Worm (Caenorhabditis elegans): ENCODE measurements around the gene F08D12.3.

F08D12.3 gene

DNA sequence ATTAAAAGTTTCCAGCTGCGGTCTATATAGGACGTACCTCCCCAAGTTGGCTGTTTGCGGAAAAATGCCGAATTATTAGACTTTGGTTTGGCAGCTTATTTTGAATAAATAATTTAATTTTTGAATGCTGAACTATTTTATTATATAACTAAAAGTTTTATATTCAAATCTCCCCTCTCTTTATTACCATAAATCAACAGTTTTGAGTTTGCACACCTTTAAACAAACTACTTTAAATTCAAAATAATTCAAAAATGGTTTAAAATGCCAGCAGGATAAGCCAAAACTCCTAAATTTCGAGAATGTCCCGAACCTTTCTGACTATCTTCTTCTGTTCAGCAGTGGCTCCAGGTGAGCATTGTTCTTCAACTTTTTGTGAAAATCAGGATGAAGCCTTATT, at the start of gene F08D12.3:
TSS of gene F08D12.3 (plus strand) at position 301 of the 400 bp plus-strand sequence.
- no peak for TF ChIP-seq unc-62 (GFP tag; optimal IDR thresholded peaks at IDR 0.05)

DNA sequence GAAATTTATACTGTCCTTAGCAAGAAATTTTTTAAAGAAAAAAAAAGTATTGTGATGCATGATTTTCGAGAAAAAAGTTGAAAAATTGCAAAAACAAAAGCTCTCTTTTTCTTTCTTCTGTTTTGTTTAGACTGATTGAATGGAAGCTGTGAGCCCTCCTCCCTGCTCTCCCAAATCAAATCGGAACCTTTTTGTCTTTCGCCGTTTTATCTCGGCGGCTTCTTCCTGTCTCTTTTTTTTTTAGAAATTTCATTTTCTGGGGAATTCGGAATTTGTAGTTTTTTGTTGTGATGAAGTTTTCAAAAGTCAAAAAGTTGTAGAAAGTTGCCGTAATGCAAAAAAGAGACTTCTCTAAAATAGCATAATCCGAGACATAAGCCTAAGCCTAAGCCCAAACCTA, 48.7 kb upstream of the F08D12.3 start:
- TF ChIP-seq unc-62 (GFP tag; optimal IDR thresholded peaks at IDR 0.05) = no peak

- TF ChIP-seq unc-62 (GFP tag; optimal IDR thresholded peaks at IDR 0.05) = no peak
Observed at ce11 chrII:2734266-2734665, 45.1 kb upstream of the F08D12.3 start.

DNA sequence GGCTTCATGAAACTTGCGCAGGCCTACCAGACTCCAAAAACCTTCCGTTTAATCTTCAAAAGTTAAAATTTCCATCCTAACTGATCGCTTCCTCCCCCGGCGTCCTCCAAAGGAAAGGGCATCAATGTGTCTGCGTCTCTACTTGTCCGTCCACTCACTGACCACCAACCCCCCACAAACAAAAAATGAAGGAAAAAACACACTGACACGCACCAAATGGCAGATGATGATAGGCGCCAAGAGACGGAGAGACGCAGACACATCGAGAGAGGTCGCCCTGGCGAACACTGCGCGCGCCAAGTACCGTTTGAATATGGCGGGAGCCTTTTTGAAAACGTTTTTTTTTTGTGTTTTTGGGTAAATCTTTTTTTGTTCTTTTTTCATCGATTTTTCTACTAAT, 44.6 kb upstream of the F08D12.3 start:
- no peak for TF ChIP-seq unc-62 (GFP tag; optimal IDR thresholded peaks at IDR 0.05)

ce11 chrII:2735192-2735591, 44.2 kb upstream of the F08D12.3 start, which contains the start of gene wdr-31:
Gene wdr-31 (minus strand): TSS chrII:2735292.
- TF ChIP-seq unc-62 (GFP tag; optimal IDR thresholded peaks at IDR 0.05) = no peak

DNA sequence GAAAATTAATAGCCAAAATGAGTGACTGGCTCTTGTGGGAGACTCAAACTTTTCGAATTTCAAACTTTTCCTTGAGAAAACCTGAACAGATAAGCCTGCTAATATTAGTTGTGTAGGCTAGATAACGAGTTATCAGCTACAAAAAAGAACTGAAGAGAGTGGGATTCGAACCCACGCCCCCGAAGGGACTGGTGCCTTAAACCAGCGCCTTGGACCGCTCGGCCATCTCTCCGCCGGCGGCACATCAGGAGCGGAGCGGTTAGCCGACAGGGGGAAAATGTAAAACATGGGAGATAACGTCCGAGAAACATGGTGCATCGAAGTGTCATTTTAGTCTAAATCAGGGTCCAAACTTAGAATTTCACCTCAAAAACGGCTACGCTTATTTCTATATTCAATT, 43.7 kb upstream of the F08D12.3 start:
- no peak for TF ChIP-seq unc-62 (GFP tag; optimal IDR thresholded peaks at IDR 0.05)

- no peak for TF ChIP-seq unc-62 (GFP tag; optimal IDR thresholded peaks at IDR 0.05)
Observed at ce11 chrII:2736156-2736728, 43.1 kb upstream of the F08D12.3 start, which contains the start of gene T05A8.8. Gene T05A8.8 (plus strand): TSS chrII:2736678.

DNA sequence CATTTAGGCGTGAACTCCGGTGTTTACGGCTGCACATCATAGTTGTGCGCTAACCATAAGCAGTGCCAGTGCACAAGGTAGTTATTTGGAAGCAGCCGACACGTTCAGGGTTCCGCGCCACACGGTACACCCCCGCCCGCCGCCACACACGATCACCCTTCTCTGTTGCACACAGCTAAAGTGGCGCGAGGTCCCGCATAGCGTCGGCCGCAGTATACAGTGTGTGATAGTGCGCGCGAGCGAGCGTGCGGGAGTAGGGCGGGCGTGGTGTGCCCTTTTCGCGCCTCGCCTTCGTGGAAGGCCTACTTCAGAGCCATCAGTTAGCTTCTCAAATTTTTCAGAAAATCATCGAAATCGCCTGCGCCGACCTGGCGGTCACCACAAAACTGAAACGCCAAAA, 42.4 kb upstream of the F08D12.3 start:
- no peak for TF ChIP-seq unc-62 (GFP tag; optimal IDR thresholded peaks at IDR 0.05)

DNA sequence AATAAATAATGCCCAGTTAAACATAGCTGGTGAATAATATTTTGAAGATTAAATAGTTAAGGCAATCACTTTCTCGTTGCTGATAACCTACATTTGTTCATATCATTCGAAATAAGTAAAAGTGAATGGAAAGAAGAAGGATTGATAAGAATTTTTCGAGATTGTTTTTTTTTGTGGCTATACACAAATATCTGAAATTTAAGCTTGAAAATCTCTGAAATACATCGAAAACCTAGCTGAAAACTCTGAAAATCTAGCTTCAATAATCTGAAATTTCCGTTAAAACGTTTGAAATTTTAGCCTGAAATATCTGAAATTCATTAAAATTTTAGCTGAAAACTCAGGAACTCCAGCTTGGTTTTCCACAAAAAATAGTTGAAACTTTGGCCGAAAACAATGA, 39.7 kb upstream of the F08D12.3 start, which contains the start of gene T05A8.6:
TSS of gene T05A8.6 (minus strand) at position 101 of the 400 bp plus-strand sequence.
- TF ChIP-seq unc-62 (GFP tag; optimal IDR thresholded peaks at IDR 0.05) = no peak

- no peak for TF ChIP-seq unc-62 (GFP tag; optimal IDR thresholded peaks at IDR 0.05)
Observed at ce11 chrII:2741405-2741804, 37.9 kb upstream of the F08D12.3 start.

- TF ChIP-seq unc-62 (GFP tag; optimal IDR thresholded peaks at IDR 0.05) = no peak
Observed at ce11 chrII:2742251-2742650, 37.1 kb upstream of the F08D12.3 start, which contains the start of gene T05A8.7. Gene T05A8.7 (minus strand): TSS chrII:2742351.

DNA sequence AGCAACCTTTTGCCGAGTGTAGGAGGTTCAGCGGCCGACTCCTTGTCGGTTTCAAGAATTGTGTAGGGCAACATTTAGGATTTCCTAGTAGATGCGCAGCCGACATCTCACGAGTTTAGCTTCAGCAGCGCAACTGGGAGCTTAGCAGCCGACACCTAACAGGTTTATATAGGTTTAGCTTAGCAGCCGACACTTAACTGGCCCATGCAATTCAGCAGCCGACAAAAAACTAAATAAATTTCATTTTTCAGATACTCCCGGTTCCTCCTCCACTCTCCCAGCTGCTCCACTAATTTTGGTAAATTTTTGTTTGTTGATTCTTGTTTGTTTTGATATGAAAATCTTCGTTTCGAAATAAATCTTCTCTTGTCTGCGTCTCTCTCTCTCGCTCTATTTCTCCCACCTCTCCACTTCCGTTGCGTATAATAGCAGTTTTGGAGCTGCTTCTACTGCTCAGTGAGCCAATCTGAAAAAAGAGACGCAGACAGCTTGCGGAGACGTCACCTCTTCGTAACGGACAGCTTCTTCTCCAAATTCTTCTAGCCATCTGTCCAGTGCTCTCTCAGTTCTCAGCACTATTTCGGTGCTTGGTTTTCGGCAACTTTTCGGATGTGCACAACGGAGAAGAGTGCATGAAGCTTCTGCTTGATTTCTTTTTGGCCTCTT, 31.3 kb upstream of the F08D12.3 start:
- no peak for TF ChIP-seq unc-62 (GFP tag; optimal IDR thresholded peaks at IDR 0.05)

- no peak for TF ChIP-seq unc-62 (GFP tag; optimal IDR thresholded peaks at IDR 0.05)
Observed at ce11 chrII:2749595-2750048, 29.7 kb upstream of the F08D12.3 start, which contains the start of gene F29A7.4. Gene F29A7.4 (plus strand): TSS chrII:2749998.

- no peak for TF ChIP-seq unc-62 (GFP tag; optimal IDR thresholded peaks at IDR 0.05)
Observed at ce11 chrII:2751278-2751677, 28.1 kb upstream of the F08D12.3 start.

ce11 chrII:2752536-2752935, 26.8 kb upstream of the F08D12.3 start, which contains the start of gene F29A7.6:
Gene F29A7.6 (minus strand): TSS chrII:2752611.
- no peak for TF ChIP-seq unc-62 (GFP tag; optimal IDR thresholded peaks at IDR 0.05)

DNA sequence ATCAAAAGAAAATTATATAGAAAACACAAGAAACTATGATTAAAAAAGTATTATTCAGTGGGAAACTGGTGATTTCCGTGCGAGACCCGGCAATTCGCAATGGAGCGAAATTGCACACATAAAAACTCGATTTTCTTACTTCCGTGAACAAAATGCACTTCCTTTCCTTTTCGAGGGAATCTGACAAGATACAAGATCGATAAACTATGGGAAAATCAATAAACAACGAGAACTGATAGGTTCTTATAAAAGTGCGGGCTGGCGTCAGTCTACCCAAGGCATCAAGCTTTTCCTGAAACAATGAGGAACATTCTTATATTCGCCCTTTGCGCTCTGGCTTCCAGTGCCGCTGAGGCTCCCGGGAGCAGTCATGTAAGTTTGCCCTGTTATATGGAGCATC, 26.4 kb upstream of the F08D12.3 start, which contains the start of gene F29A7.3:
TSS of gene F29A7.3 (plus strand) at position 301 of the 400 bp plus-strand sequence.
- TF ChIP-seq unc-62 (GFP tag; optimal IDR thresholded peaks at IDR 0.05) = no peak

- no peak for TF ChIP-seq unc-62 (GFP tag; optimal IDR thresholded peaks at IDR 0.05)
Observed at ce11 chrII:2754595-2754994, 24.8 kb upstream of the F08D12.3 start.
